Fruit fly (Drosophila melanogaster) whole organism, embryonic: ENCODE results near the gene Sap30.

Experiments
- CG11696 ChIP-seq: fragments of 200-800 bp; sonication (Bioruptor generic); IDR thresholded peaks from 2 replicates; pipeline ENCODE4 v1.3.6; 2022; ENCODE audit warnings: missing biosample characterization, missing genetic modification characterization
- CG12104 ChIP-seq: fragments of 200-800 bp; sonication (Bioruptor generic); optimal IDR thresholded peaks from 3 replicates; lab custom pipeline; 2016; ENCODE audit warnings: missing biosample characterization, missing genetic modification characterization
- CG12659 ChIP-seq: fragments of 200-800 bp; sonication (Bioruptor generic); optimal IDR thresholded peaks from 3 replicates; lab custom pipeline; 2017; ENCODE audit warnings: mild to moderate bottlenecking, missing biosample characterization, missing genetic modification reagents, missing genetic modification characterization
- CG12769 ChIP-seq: fragments of 200-800 bp; sonication (Bioruptor generic); optimal IDR thresholded peaks from 2 replicates; lab custom pipeline; 2019; ENCODE audit warnings: missing biosample characterization, mild to moderate bottlenecking, missing genetic modification characterization, moderate library complexity
- CG14441 ChIP-seq: fragments of 200-800 bp; sonication (Bioruptor generic); IDR thresholded peaks from 2 replicates; pipeline ENCODE4 v1.3.6; 2022; ENCODE audit warnings: missing biosample characterization, missing genetic modification characterization
- CG14965 ChIP-seq: fragments of 200-800 bp; sonication (Bioruptor generic); optimal IDR thresholded peaks from 2 replicates; lab custom pipeline; 2016; ENCODE audit warnings: missing biosample characterization, missing genetic modification characterization, borderline replicate concordance
- CG15479 ChIP-seq: fragments of 200-800 bp; sonication (Bioruptor generic); optimal IDR thresholded peaks from 3 replicates; lab custom pipeline; 2019; ENCODE audit warnings: missing biosample characterization, mild to moderate bottlenecking, missing genetic modification characterization, moderate library complexity
- CG16813 ChIP-seq: fragments of 200-800 bp; sonication (Bioruptor generic); IDR thresholded peaks from 3 replicates; pipeline ENCODE4 v1.3.6; 2022; ENCODE audit warnings: missing biosample characterization, missing genetic modification characterization; ENCODE audit not compliant: partially characterized antibody
- CG17186 ChIP-seq: fragments of 200-800 bp; sonication (Bioruptor generic); optimal IDR thresholded peaks from 3 replicates; lab custom pipeline; 2017; ENCODE audit warnings: missing biosample characterization, missing genetic modification reagents, missing genetic modification characterization
- CG17568 ChIP-seq: fragments of 200-800 bp; sonication (Bioruptor generic); optimal IDR thresholded peaks from 2 replicates; lab custom pipeline; 2018; ENCODE audit warnings: missing biosample characterization, mild to moderate bottlenecking, missing genetic modification characterization, moderate library complexity
- CG1832 ChIP-seq: fragments of 200-800 bp; sonication (Bioruptor generic); optimal IDR thresholded peaks from 2 replicates; lab custom pipeline; 2017; ENCODE audit warnings: missing biosample characterization, mild to moderate bottlenecking, missing genetic modification characterization, inconsistent platforms
- CG32767 ChIP-seq: fragments of 200-800 bp; sonication (Bioruptor generic); IDR thresholded peaks from 2 replicates; pipeline ENCODE4 v1.3.6; 2022; ENCODE audit warnings: missing biosample characterization, missing genetic modification characterization
- CG4707 ChIP-seq: fragments of 200-800 bp; sonication (Bioruptor generic); optimal IDR thresholded peaks from 2 replicates; lab custom pipeline; 2018; ENCODE audit warnings: missing biosample characterization, mild to moderate bottlenecking, missing genetic modification characterization, moderate library complexity
- CG6765 ChIP-seq: fragments of 200-800 bp; sonication (Bioruptor generic); optimal IDR thresholded peaks from 3 replicates; lab custom pipeline; 2017; ENCODE audit warnings: missing biosample characterization, mild to moderate bottlenecking, missing genetic modification characterization
- CG8281 ChIP-seq: fragments of 200-800 bp; sonication (Bioruptor generic); optimal IDR thresholded peaks from 2 replicates; lab custom pipeline; 2018; ENCODE audit warnings: missing biosample characterization, mild to moderate bottlenecking, missing genetic modification characterization, moderate library complexity
- E2f2 ChIP-seq: fragments of 200-800 bp; sonication (Bioruptor generic); IDR thresholded peaks from 2 replicates; pipeline ENCODE4 v1.3.6; 2022; ENCODE audit warnings: missing biosample characterization, missing genetic modification characterization
- Hr3 ChIP-seq: fragments of 200-800 bp; sonication (Bioruptor generic); optimal IDR thresholded peaks from 3 replicates; lab custom pipeline; 2016; ENCODE audit warnings: missing biosample characterization, missing genetic modification characterization
- MESR4 ChIP-seq: fragments of 200-800 bp; sonication (Bioruptor generic); optimal IDR thresholded peaks from 2 replicates; lab custom pipeline; 2018; ENCODE audit warnings: missing biosample characterization, mild to moderate bottlenecking, missing genetic modification characterization, moderate library complexity
- Mad ChIP-seq: fragments of 200-800 bp; sonication (Bioruptor generic); optimal IDR thresholded peaks from 2 replicates; lab custom pipeline; 2016; ENCODE audit warnings: missing biosample characterization, missing genetic modification characterization
- Rx ChIP-seq: fragments of 200-800 bp; sonication (Bioruptor generic); IDR thresholded peaks from 2 replicates; pipeline ENCODE4 v1.3.6; 2022; ENCODE audit warnings: missing biosample characterization, missing genetic modification characterization
- bab2 ChIP-seq: fragments of 200-800 bp; sonication (Bioruptor generic); optimal IDR thresholded peaks from 2 replicates; lab custom pipeline; 2016; ENCODE audit warnings: missing biosample characterization, missing genetic modification characterization
- cas ChIP-seq: fragments of 200-800 bp; sonication (Bioruptor generic); IDR thresholded peaks from 2 replicates; pipeline ENCODE4 v1.3.6; 2022; ENCODE audit warnings: missing biosample characterization, missing genetic modification characterization
- cg ChIP-seq: fragments of 200-800 bp; sonication (Bioruptor generic); optimal IDR thresholded peaks from 3 replicates; lab custom pipeline; 2019; ENCODE audit warnings: missing biosample characterization, mild to moderate bottlenecking, missing genetic modification characterization, moderate library complexity
- chm ChIP-seq: fragments of 200-800 bp; sonication (Bioruptor generic); IDR thresholded peaks from 2 replicates; pipeline ENCODE4 v1.3.6; 2022; ENCODE audit warnings: missing biosample characterization, missing genetic modification characterization
- croc ChIP-seq: fragments of 200-800 bp; sonication (Bioruptor generic); conservative IDR thresholded peaks from 3 replicates; pipeline ENCODE4 v1.3.6; 2022; ENCODE audit warnings: missing biosample characterization, missing genetic modification characterization
- crol ChIP-seq: fragments of 200-800 bp; sonication (Bioruptor generic); IDR thresholded peaks from 2 replicates; pipeline ENCODE4 v1.3.6; 2022; ENCODE audit warnings: missing biosample characterization, missing genetic modification characterization
- crp ChIP-seq, 2 experiments: fragments of 200-800 bp; sonication (Bioruptor generic); optimal IDR thresholded peaks; 2 replicates in 1 of 2; 3 replicates in 1 of 2; lab custom pipeline; 2017; ENCODE audit warnings: missing biosample characterization in 2 of 2, missing genetic modification characterization in 2 of 2, mild to moderate bottlenecking in 1 of 2, moderate library complexity in 1 of 2
- dimm ChIP-seq: fragments of 200-800 bp; sonication (Bioruptor generic); IDR thresholded peaks from 2 replicates; pipeline ENCODE4 v1.3.6; 2022; ENCODE audit warnings: missing biosample characterization, missing genetic modification characterization
- emc ChIP-seq: fragments of 200-800 bp; sonication (Bioruptor generic); optimal IDR thresholded peaks from 2 replicates; lab custom pipeline; 2016; ENCODE audit warnings: missing biosample characterization, missing genetic modification characterization
- en ChIP-seq: fragments of 200-800 bp; sonication (Bioruptor generic); optimal IDR thresholded peaks from 2 replicates; lab custom pipeline; 2016; ENCODE audit warnings: missing biosample characterization, missing genetic modification characterization
- esg ChIP-seq: fragments of 200-800 bp; sonication (Bioruptor generic); conservative IDR thresholded peaks from 2 replicates; pipeline ENCODE4 v1.3.6; 2022; ENCODE audit warnings: missing biosample characterization, missing genetic modification characterization
- fru ChIP-seq: fragments of >200 bp; optimal IDR thresholded peaks from 2 replicates; lab custom pipeline; 2017
- gce ChIP-seq: fragments of 200-800 bp; sonication (Bioruptor generic); IDR thresholded peaks from 3 replicates; pipeline ENCODE4 v1.3.6; 2022; ENCODE audit warnings: missing biosample characterization, missing genetic modification characterization
- gem ChIP-seq: fragments of 200-800 bp; sonication (Bioruptor generic); optimal IDR thresholded peaks from 2 replicates; lab custom pipeline; 2019; ENCODE audit warnings: missing biosample characterization, mild to moderate bottlenecking, missing genetic modification characterization, moderate library complexity
- gro ChIP-seq: fragments of 200-800 bp; sonication (Bioruptor generic); optimal IDR thresholded peaks from 2 replicates; lab custom pipeline; 2016; ENCODE audit warnings: missing biosample characterization, missing genetic modification characterization
- h ChIP-seq: fragments of >200 bp; optimal IDR thresholded peaks from 2 replicates; lab custom pipeline; 2017
- hkb ChIP-seq, 2 experiments: fragments of 200-800 bp in 1 of 2; fragments of >200 bp in 1 of 2; sonication (Bioruptor generic) in 1 of 2; IDR thresholded peaks in 1 of 2; optimal IDR thresholded peaks in 1 of 2; 2 replicates each; pipeline versions ENCODE4 v1.3.6 to Lab custom; 2017 to 2022; ENCODE audit warnings: missing biosample characterization in 1 of 2, missing genetic modification characterization in 1 of 2
- kah ChIP-seq: fragments of 200-800 bp; sonication (Bioruptor generic); optimal IDR thresholded peaks from 2 replicates; lab custom pipeline; 2018; ENCODE audit warnings: missing biosample characterization, mild to moderate bottlenecking, missing genetic modification characterization
- pb ChIP-seq: fragments of 200-800 bp; sonication (Bioruptor generic); optimal IDR thresholded peaks from 3 replicates; lab custom pipeline; 2016; ENCODE audit warnings: missing biosample characterization, missing genetic modification characterization
- psq ChIP-seq: fragments of 200-800 bp; sonication (Bioruptor generic); optimal IDR thresholded peaks from 2 replicates; lab custom pipeline; 2017; ENCODE audit warnings: missing biosample characterization, missing genetic modification characterization
- row ChIP-seq: fragments of 200-800 bp; sonication (Bioruptor generic); IDR thresholded peaks from 3 replicates; pipeline ENCODE4 v1.3.6; 2022; ENCODE audit warnings: missing biosample characterization, missing genetic modification characterization
- sd ChIP-seq: fragments of 200-800 bp; sonication (Bioruptor generic); optimal IDR thresholded peaks from 3 replicates; lab custom pipeline; 2018; ENCODE audit warnings: missing biosample characterization, mild to moderate bottlenecking, missing genetic modification characterization, moderate library complexity
- sens ChIP-seq: fragments of 200-800 bp; sonication (Bioruptor generic); peaks from one replicate; lab custom pipeline; 2016; ENCODE audit warnings: missing biosample characterization, missing genetic modification characterization
- sim ChIP-seq: fragments of 200-800 bp; sonication (Bioruptor generic); IDR thresholded peaks from 2 replicates; pipeline ENCODE4 v1.3.6; 2022; ENCODE audit warnings: missing biosample characterization, missing genetic modification characterization
- sr ChIP-seq: fragments of 200-800 bp; sonication (Bioruptor generic); IDR thresholded peaks from 3 replicates; pipeline ENCODE4 v1.3.6; 2022; ENCODE audit warnings: missing biosample characterization, missing genetic modification characterization
- tup ChIP-seq: fragments of 200-800 bp; sonication (Bioruptor generic); optimal IDR thresholded peaks from 2 replicates; lab custom pipeline; 2016; ENCODE audit warnings: missing biosample characterization, mild to moderate bottlenecking, missing genetic modification characterization, moderate library complexity
- twi ChIP-seq: fragments of 200-800 bp; optimal IDR thresholded peaks from 2 replicates; lab custom pipeline; 2019; ENCODE audit warnings: missing biosample characterization, mild to moderate bottlenecking, missing genetic modification characterization, moderate library complexity

The Sap30 gene

DNA sequence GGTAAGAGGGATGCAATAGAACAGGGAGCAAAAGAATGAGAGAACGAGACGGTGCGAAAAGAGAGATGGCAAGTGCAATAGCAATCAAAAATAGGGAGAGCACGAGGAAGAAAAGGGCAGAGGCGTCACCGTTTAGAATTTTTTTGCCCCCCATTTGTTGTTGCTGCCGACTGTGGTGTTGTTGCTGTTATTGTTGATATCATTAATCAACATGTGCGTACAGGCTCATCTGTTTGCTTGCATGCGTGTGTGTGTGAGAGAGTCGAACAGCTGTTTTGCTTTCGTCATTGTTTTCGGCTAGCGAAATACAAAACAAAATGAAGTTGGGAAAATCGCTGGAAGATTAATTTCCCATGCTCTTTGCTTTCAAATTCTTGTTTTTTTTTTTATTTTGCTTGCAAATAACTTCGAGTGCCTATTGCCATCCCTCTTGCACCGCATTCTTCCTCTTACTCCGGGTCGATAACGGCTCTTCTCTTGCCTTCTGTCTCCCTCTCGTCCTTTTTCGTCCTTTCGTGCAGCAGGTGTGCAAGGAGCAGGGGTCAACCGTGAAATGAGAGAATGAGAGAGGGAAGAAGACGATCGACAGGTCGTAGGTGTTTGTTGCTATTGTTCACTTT lies 6.2 kb downstream of the Sap30 start (continued):
- no peak for TF ChIP-seq esg (GFP tag; lab: Robert Waterston, UW)
- TF ChIP-seq Hr3 (GFP tag; lab: Kevin White, UChicago): no peak
- no peak for TF ChIP-seq gro (GFP tag; lab: Kevin White, UChicago)
- no peak for TF ChIP-seq cas (GFP tag; lab: Robert Waterston, UW)
- TF ChIP-seq MESR4 (GFP tag; lab: Kevin White, UChicago): no peak
- no peak for TF ChIP-seq CG17186 (GFP tag; lab: Kevin White, UChicago)
- TF ChIP-seq tup: no peak
- no peak for TF ChIP-seq sd
- TF ChIP-seq dimm: no peak
- no peak for TF ChIP-seq pb
- no peak for TF ChIP-seq CG11696 (GFP tag; lab: Robert Waterston, UW)
- TF ChIP-seq CG14441 (GFP tag; lab: Robert Waterston, UW): no peak
- no peak for TF ChIP-seq E2f2
- TF ChIP-seq kah (GFP tag; lab: Kevin White, UChicago): peak; percentile 73
- TF ChIP-seq emc (GFP tag; lab: Kevin White, UChicago): no peak
- no peak for TF ChIP-seq hkb (optimal IDR thresholded peaks at IDR 0.05; lab: Kevin White, UChicago)
- TF ChIP-seq hkb (GFP tag; IDR thresholded peaks at IDR 0.05; lab: Robert Waterston, UW): 0 out of 2 replicates have a peak, but pooled peaks have one; percentile 8
- TF ChIP-seq CG12659: no peak
- no peak for TF ChIP-seq gem (tag; lab: Kevin White, UChicago)
- peak; percentile 26 for TF ChIP-seq twi (tag; lab: Kevin White, UChicago)
- TF ChIP-seq CG8281 (tag; lab: Kevin White, UChicago): no peak
- no peak for TF ChIP-seq CG17568
- no peak for TF ChIP-seq chm (GFP tag; lab: Robert Waterston, UW)
- peak; percentile 94 for TF ChIP-seq CG15479
- no peak for TF ChIP-seq Mad (GFP tag; lab: Kevin White, UChicago)
- TF ChIP-seq psq (GFP tag; lab: Kevin White, UChicago): peak; percentile 18
- peak; percentile 66 for TF ChIP-seq cg (GFP tag; lab: Kevin White, UChicago)
- TF ChIP-seq CG4707 (GFP tag; lab: Kevin White, UChicago): no peak
- no peak for TF ChIP-seq CG14965 (GFP tag; lab: Kevin White, UChicago)

DNA sequence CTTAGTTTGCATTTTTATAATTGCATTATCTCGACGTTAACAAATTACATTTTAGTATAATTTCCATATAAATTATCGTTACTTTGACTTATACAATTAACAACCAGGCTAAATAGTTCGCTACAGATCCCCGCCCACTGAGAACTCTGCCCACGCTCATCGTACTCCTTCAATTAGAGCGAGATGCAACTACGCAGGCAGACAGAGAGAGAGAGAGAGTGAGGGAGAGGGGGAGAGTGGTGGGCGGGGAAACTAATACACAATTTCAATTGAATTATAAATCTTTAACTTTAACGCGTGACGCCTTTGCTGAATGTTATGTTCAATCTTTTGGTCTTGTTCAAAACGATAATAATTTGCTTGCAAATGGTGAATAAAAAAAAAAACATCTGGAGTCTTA lies 11.1 kb downstream of the Sap30 start:
- no peak for TF ChIP-seq twi (tag; lab: Kevin White, UChicago)
- peak; percentile 14 for TF ChIP-seq sens (GFP tag; lab: Kevin White, UChicago)
- no peak for TF ChIP-seq CG6765 (GFP tag; lab: Kevin White, UChicago)
- no peak for TF ChIP-seq CG32767 (GFP tag; lab: Robert Waterston, UW)
- no peak for TF ChIP-seq row
- TF ChIP-seq CG12769 (tag; lab: Kevin White, UChicago): no peak
- TF ChIP-seq fru (lab: Kevin White, UChicago): no peak
- no peak for TF ChIP-seq croc
- no peak for TF ChIP-seq crp (GFP tag; optimal IDR thresholded peaks at IDR 0.05; lab: Kevin White, UChicago)
- TF ChIP-seq en: no peak
- TF ChIP-seq CG1832 (GFP tag; lab: Kevin White, UChicago): peak; percentile 81
- TF ChIP-seq sim (GFP tag; lab: Robert Waterston, UW): no peak
- peak; percentile 73 for TF ChIP-seq crol
- peak; percentile 73 for TF ChIP-seq sr (GFP tag; lab: Robert Waterston, UW)
- no peak for TF ChIP-seq bab2 (GFP tag; lab: Kevin White, UChicago)
- TF ChIP-seq CG16813 (GFP tag; lab: Robert Waterston, UW): no peak
- TF ChIP-seq h (lab: Kevin White, UChicago): no peak
- TF ChIP-seq gce (GFP tag; lab: Robert Waterston, UW): no peak
- no peak for TF ChIP-seq CG12104 (GFP tag; lab: Kevin White, UChicago)
- no peak for TF ChIP-seq Rx
